ENCODE assay signal across 2 worm cellular contexts in genomic region chrIII:1859532-1859931, ce11.
TF ChIP-seq lines count a peak whose summit lies in the region.

Gene ddp-1, plus strand, starts transcription at chrIII:1859888.

TF ChIP-seq in whole organism, L4 larva, 104 proteins besides CTCF, POLR2A, EP300 and RAD21 (continued from another document):
- TF ChIP-seq lsy-2 (tag; optimal IDR thresholded peaks at IDR 0.05; lab: Kevin White, UChicago) (peak; percentile 82 to 96), zag-1 (tag; optimal IDR thresholded peaks at IDR 0.05; lab: Kevin White, UChicago) (peak; percentile 24), tra-1 (GFP tag; IDR thresholded peaks at IDR 0.05; lab: Robert Waterston, UW) (peak; percentile 63; the same call in 1 of the 2 replicates), zip-2 (tag; optimal IDR thresholded peaks at IDR 0.05; lab: Kevin White, UChicago) (peak; percentile 78), spr-3 (GFP tag; optimal IDR thresholded peaks at IDR 0.05; lab: Kevin White, UChicago) (peak; percentile 94), zfp-2 (tag; optimal IDR thresholded peaks at IDR 0.05; lab: Kevin White, UChicago) (peak; percentile 50), dmd-9 (GFP tag; IDR thresholded peaks at IDR 0.05; lab: Robert Waterston, UW) (peak; percentile 87), nhr-237 (tag; optimal IDR thresholded peaks at IDR 0.05; lab: Kevin White, UChicago) (no peak), hmg-1.1 (GFP tag; IDR thresholded peaks at IDR 0.05; lab: Robert Waterston, UW) (peak; percentile 91), unc-130 (GFP tag; optimal IDR thresholded peaks at IDR 0.05; lab: Kevin White, UChicago) (peak; percentile 69), duxl-1 (tag; optimal IDR thresholded peaks at IDR 0.05; lab: Kevin White, UChicago; ENCODE audit: poor library complexity) (peak; percentile 95), sdz-12 (GFP tag; optimal IDR thresholded peaks at IDR 0.05; lab: Kevin White, UChicago) (peak; percentile 60), lin-1 (GFP tag; IDR thresholded peaks at IDR 0.05; lab: Robert Waterston, UW) (0 out of 2 replicates have a peak, but pooled peaks have one; percentile 51), ceh-62 (tag; optimal IDR thresholded peaks at IDR 0.05; lab: Kevin White, UChicago) (no peak), daf-19 (GFP tag; conservative IDR thresholded peaks at IDR 0.05; lab: Robert Waterston, UW) (peak; percentile 83), php-3 (GFP tag; IDR thresholded peaks at IDR 0.05; lab: Robert Waterston, UW) (peak; percentile 73; the same call in 1 of the 2 replicates), Y48G9A.11 (GFP tag; IDR thresholded peaks at IDR 0.05; lab: Robert Waterston, UW) (peak; percentile 87), egl-27 (tag; optimal IDR thresholded peaks at IDR 0.05; lab: Kevin White, UChicago) (no peak), T20F7.1 (GFP tag; optimal IDR thresholded peaks at IDR 0.05; lab: Kevin White, UChicago) (peak; percentile 87), lin-15B (tag; optimal IDR thresholded peaks at IDR 0.05; lab: Kevin White, UChicago) (peak; percentile 82), fos-1 (tag; optimal IDR thresholded peaks at IDR 0.05; lab: Kevin White, UChicago) (no peak), dpl-1 (GFP tag; optimal IDR thresholded peaks at IDR 0.05; lab: Kevin White, UChicago) (peak; percentile 100), nhr-111 (GFP tag; optimal IDR thresholded peaks at IDR 0.05; lab: Kevin White, UChicago) (no peak), daf-16 (GFP tag; optimal IDR thresholded peaks at IDR 0.05; lab: Kevin White, UChicago) (peak; percentile 58 to 80), daf-16 (tag; optimal IDR thresholded peaks at IDR 0.05; lab: Kevin White, UChicago) (peak; percentile 57), ctbp-1 (GFP tag; IDR thresholded peaks at IDR 0.05; lab: Robert Waterston, UW) (peak; percentile 91), lim-7 (GFP tag; IDR thresholded peaks at IDR 0.05; lab: Robert Waterston, UW) (peak; percentile 51; the same call in 1 of the 2 replicates), dmd-8 (GFP tag; IDR thresholded peaks at IDR 0.05; lab: Robert Waterston, UW) (peak; percentile 76; the same call in 1 of the 2 replicates), F37D6.2 (tag; optimal IDR thresholded peaks at IDR 0.05; lab: Kevin White, UChicago) (peak; percentile 91), mdt-29 (GFP tag; IDR thresholded peaks at IDR 0.05; lab: Robert Waterston, UW) (peak; percentile 83), ceh-20 (GFP tag; IDR thresholded peaks at IDR 0.05; lab: Robert Waterston, UW) (peak; percentile 93), ceh-82 (tag; optimal IDR thresholded peaks at IDR 0.05; lab: Kevin White, UChicago) (no peak), hlh-11 (tag; optimal IDR thresholded peaks at IDR 0.05; lab: Kevin White, UChicago) (peak; percentile 87), gei-8 (GFP tag; optimal IDR thresholded peaks at IDR 0.05; lab: Kevin White, UChicago) (no peak), madf-9 (GFP tag; conservative IDR thresholded peaks at IDR 0.05; lab: Robert Waterston, UW) (peak; percentile 80; the same call in 1 of the 2 replicates), mep-1 (tag; optimal IDR thresholded peaks at IDR 0.05; lab: Kevin White, UChicago) (peak; percentile 98), unc-62 (GFP tag; optimal IDR thresholded peaks at IDR 0.05 in 1 of 2; lab: Kevin White, UChicago) (no peak), unc-62 (tag; optimal IDR thresholded peaks at IDR 0.05; lab: Kevin White, UChicago) (no peak), dmd-6 (GFP tag; IDR thresholded peaks at IDR 0.05; lab: Robert Waterston, UW) (peak; percentile 86), ceh-32 (tag; optimal IDR thresholded peaks at IDR 0.05; lab: Kevin White, UChicago; ENCODE audit: poor library complexity) (peak; percentile 62), D1046.2 (GFP tag; IDR thresholded peaks at IDR 0.05; lab: Robert Waterston, UW) (peak; percentile 86), madf-5 (GFP tag; IDR thresholded peaks at IDR 0.05; lab: Robert Waterston, UW) (no peak), nhr-28 (tag; optimal IDR thresholded peaks at IDR 0.05; lab: Kevin White, UChicago) (peak; percentile 71), lin-29 (GFP tag; IDR thresholded peaks at IDR 0.05; lab: Robert Waterston, UW) (peak; percentile 84), saeg-2 (GFP tag; IDR thresholded peaks at IDR 0.05; lab: Robert Waterston, UW) (peak; percentile 93), aha-1 (tag; lab: Kevin White, UChicago) (peak; percentile 83), F49E8.2 (tag; optimal IDR thresholded peaks at IDR 0.05; lab: Kevin White, UChicago; ENCODE audit: borderline replicate concordance) (peak; percentile 92)

TF ChIP-seq in whole organism, late embryonic, 69 proteins besides CTCF, POLR2A, EP300 and RAD21 (continued from another document):
- TF ChIP-seq madf-2 (tag; optimal IDR thresholded peaks at IDR 0.05; lab: Kevin White, UChicago) (peak; percentile 78), unc-55 (GFP tag; optimal IDR thresholded peaks at IDR 0.05; lab: Kevin White, UChicago) (no peak), ets-4 (tag; optimal IDR thresholded peaks at IDR 0.05; lab: Kevin White, UChicago) (peak; percentile 75), ceh-9 (tag; optimal IDR thresholded peaks at IDR 0.05; lab: Kevin White, UChicago) (no peak), F13H6.1 (tag; optimal IDR thresholded peaks at IDR 0.05; lab: Kevin White, UChicago) (peak; percentile 25), pros-1 (tag; optimal IDR thresholded peaks at IDR 0.05; lab: Kevin White, UChicago) (no peak)
TF ChIP-seq in whole organism, late embryonic: peak in this region for 46.
